Worm (Caenorhabditis elegans) whole organism, late embryonic: ENCODE data around the gene Y47A7.2.

Experiments
- C08G9.2 ChIP-seq: sonication (generic microtip); optimal IDR thresholded peaks from 2 replicates; lab custom pipeline; 2016; ENCODE audit warnings: mild to moderate bottlenecking, missing genetic modification characterization, moderate library complexity, missing compliant biosample characterization
- C38D4.7 ChIP-seq: fragments of 200-800 bp; sonication (Bioruptor generic); optimal IDR thresholded peaks from 2 replicates; lab custom pipeline; 2018; ENCODE audit warnings: mild to moderate bottlenecking, missing genetic modification characterization, moderate library complexity, missing compliant biosample characterization
- F13H6.1 ChIP-seq: sonication (generic microtip); optimal IDR thresholded peaks from 2 replicates; lab custom pipeline; 2016; ENCODE audit warnings: missing genetic modification characterization, missing compliant biosample characterization
- K09A11.1 ChIP-seq: sonication (generic microtip); optimal IDR thresholded peaks from 2 replicates; lab custom pipeline; 2017; ENCODE audit warnings: antibody characterized with exemption, mild to moderate bottlenecking, missing genetic modification characterization, missing compliant biosample characterization; ENCODE audit not compliant: insufficient read depth
- T23F11.4 ChIP-seq: fragments of 200-800 bp; sonication (Bioruptor generic); optimal IDR thresholded peaks from 2 replicates; lab custom pipeline; 2018; ENCODE audit warnings: mild to moderate bottlenecking, missing genetic modification characterization, missing compliant biosample characterization
- ahr-1 ChIP-seq: sonication (generic microtip); optimal IDR thresholded peaks from 2 replicates; lab custom pipeline; 2016; ENCODE audit warnings: missing genetic modification characterization, missing compliant biosample characterization
- ceh-14 ChIP-seq: sonication (generic microtip); optimal IDR thresholded peaks from 2 replicates; lab custom pipeline; 2016; ENCODE audit warnings: missing genotype, missing genetic modification characterization, missing compliant biosample characterization
- ceh-2 ChIP-seq: sonication (generic microtip); optimal IDR thresholded peaks from 2 replicates; lab custom pipeline; 2016; ENCODE audit warnings: missing genotype, missing genetic modification characterization, missing compliant biosample characterization
- ceh-22 ChIP-seq: sonication (generic microtip); optimal IDR thresholded peaks from 2 replicates; lab custom pipeline; 2017; ENCODE audit warnings: missing biosample characterization, missing genetic modification characterization
- ceh-24 ChIP-seq: sonication (generic microtip); optimal IDR thresholded peaks from 2 replicates; lab custom pipeline; 2016; ENCODE audit warnings: mild to moderate bottlenecking, missing genetic modification characterization, missing compliant biosample characterization
- ceh-34 ChIP-seq: sonication (generic microtip); optimal IDR thresholded peaks from 2 replicates; lab custom pipeline; 2016; ENCODE audit warnings: mild to moderate bottlenecking, missing genetic modification characterization, missing compliant biosample characterization
- ceh-6 ChIP-seq: fragments of 200-800 bp; sonication (Bioruptor generic); optimal IDR thresholded peaks from 2 replicates; lab custom pipeline; 2018; ENCODE audit warnings: mild to moderate bottlenecking, missing genetic modification characterization, missing compliant biosample characterization
- dmd-4 ChIP-seq: sonication (generic microtip); optimal IDR thresholded peaks from 2 replicates; lab custom pipeline; 2016; ENCODE audit warnings: borderline replicate concordance, missing genetic modification characterization, missing compliant biosample characterization
- elt-2 ChIP-seq: sonication (generic microtip); optimal IDR thresholded peaks from 2 replicates; lab custom pipeline; 2016; ENCODE audit warnings: missing genetic modification reagents, missing genetic modification characterization, missing compliant biosample characterization
- elt-4 ChIP-seq: sonication (generic microtip); optimal IDR thresholded peaks from 2 replicates; lab custom pipeline; 2016; ENCODE audit warnings: missing genetic modification characterization, missing compliant biosample characterization
- ets-4 ChIP-seq: sonication (generic microtip); optimal IDR thresholded peaks from 2 replicates; lab custom pipeline; 2016; ENCODE audit warnings: missing genetic modification characterization, missing compliant biosample characterization
- fkh-10 ChIP-seq: fragments of 150-350 bp; optimal IDR thresholded peaks from 2 replicates; lab custom pipeline; 2014; ENCODE audit warnings: missing biosample characterization, missing genetic modification reagents, missing genetic modification characterization
- hlh-13 ChIP-seq: fragments of 200-800 bp; sonication (Bioruptor generic); optimal IDR thresholded peaks from 2 replicates; lab custom pipeline; 2018; ENCODE audit warnings: mild to moderate bottlenecking, missing genetic modification characterization, missing compliant biosample characterization
- hlh-15 ChIP-seq: sonication (generic microtip); optimal IDR thresholded peaks from 2 replicates; lab custom pipeline; 2016; ENCODE audit warnings: missing genetic modification characterization, missing compliant biosample characterization
- hlh-30 ChIP-seq: sonication (generic microtip); optimal IDR thresholded peaks from 2 replicates; lab custom pipeline; 2017; ENCODE audit warnings: antibody characterized with exemption, missing genetic modification characterization, missing compliant biosample characterization; ENCODE audit not compliant: insufficient read depth
- hlh-6 ChIP-seq: sonication (generic microtip); optimal IDR thresholded peaks from 2 replicates; lab custom pipeline; 2016; ENCODE audit warnings: missing genotype, missing genetic modification characterization, missing compliant biosample characterization
- hlh-8 ChIP-seq: sonication (generic microtip); optimal IDR thresholded peaks from 2 replicates; lab custom pipeline; 2016; ENCODE audit warnings: missing genotype, missing genetic modification characterization, missing compliant biosample characterization
- lim-6 ChIP-seq: sonication (generic microtip); optimal IDR thresholded peaks from 2 replicates; lab custom pipeline; 2016; ENCODE audit warnings: missing genetic modification characterization, missing compliant biosample characterization
- lin-11 ChIP-seq: fragments of 200-800 bp; sonication (Bioruptor generic); optimal IDR thresholded peaks from 2 replicates; lab custom pipeline; 2018; ENCODE audit warnings: mild to moderate bottlenecking, missing genetic modification characterization, missing compliant biosample characterization
- madf-2 ChIP-seq: sonication (generic microtip); optimal IDR thresholded peaks from 2 replicates; lab custom pipeline; 2017; ENCODE audit warnings: missing genetic modification characterization, missing compliant biosample characterization
- nhr-11 ChIP-seq: fragments of 150-350 bp; optimal IDR thresholded peaks from 2 replicates; lab custom pipeline; 2014; ENCODE audit warnings: missing biosample characterization, missing genetic modification characterization
- pax-1 ChIP-seq: fragments of 150-350 bp; optimal IDR thresholded peaks from 2 replicates; lab custom pipeline; 2014; ENCODE audit warnings: missing biosample characterization, missing genetic modification characterization
- pha-2 ChIP-seq: sonication (generic microtip); optimal IDR thresholded peaks from 2 replicates; lab custom pipeline; 2017; ENCODE audit warnings: mild to moderate bottlenecking, missing genetic modification characterization, missing compliant biosample characterization
- pha-4 ChIP-seq: fragments of 150-350 bp; optimal IDR thresholded peaks from 2 replicates; lab custom pipeline; 2018; ENCODE audit warnings: missing biosample characterization, missing genetic modification reagents, missing genetic modification characterization
- pros-1 ChIP-seq: fragments of 150-350 bp; optimal IDR thresholded peaks from 2 replicates; lab custom pipeline; 2014; ENCODE audit warnings: missing biosample characterization, missing genetic modification reagents, missing genetic modification characterization
- sdc-2 ChIP-seq: sonication (generic microtip); optimal IDR thresholded peaks from 2 replicates; lab custom pipeline; 2016; ENCODE audit warnings: missing genotype, missing genetic modification characterization, missing compliant biosample characterization
- sox-2 ChIP-seq: fragments of 200-800 bp; sonication (Bioruptor generic); IDR thresholded peaks from 2 replicates; pipeline ENCODE4 v1.3.6; 2022; ENCODE audit warnings: missing genetic modification reagents, missing genetic modification characterization, missing compliant biosample characterization
- sox-4 ChIP-seq: sonication (generic microtip); optimal IDR thresholded peaks from 2 replicates; lab custom pipeline; 2017; ENCODE audit warnings: mild to moderate bottlenecking, missing genetic modification characterization, inconsistent platforms, missing compliant biosample characterization
- syd-9 ChIP-seq: sonication (generic microtip); optimal IDR thresholded peaks from 2 replicates; lab custom pipeline; 2016; ENCODE audit warnings: mild to moderate bottlenecking, missing genetic modification characterization, moderate library complexity, missing compliant biosample characterization
- tbx-2 ChIP-seq: sonication (generic microtip); optimal IDR thresholded peaks from 2 replicates; lab custom pipeline; 2016; ENCODE audit warnings: missing genetic modification characterization, missing compliant biosample characterization
- ttx-3 ChIP-seq: sonication (generic microtip); optimal IDR thresholded peaks from 2 replicates; lab custom pipeline; 2016; ENCODE audit warnings: missing genetic modification reagents, missing genetic modification characterization, missing compliant biosample characterization
- unc-86 ChIP-seq: sonication (generic microtip); optimal IDR thresholded peaks from 2 replicates; lab custom pipeline; 2016; ENCODE audit warnings: missing genetic modification characterization, missing compliant biosample characterization

The Y47A7.2 gene

ce11 chrV:5178051-5178450 is 20.1 kb downstream of the Y47A7.2 start:
- TF ChIP-seq elt-2 (tag; lab: Kevin White, UChicago), result peak; percentile 60
- TF ChIP-seq ceh-22 (tag; lab: Kevin White, UChicago), result no peak

ce11 chrV:5177209-5177608 is 20.9 kb downstream of the Y47A7.2 start, which contains the start of gene ugt-51:
Gene ugt-51 (minus strand): TSS chrV:5177309.
- no peak for TF ChIP-seq madf-2
- TF ChIP-seq ceh-14 (tag; lab: Kevin White, UChicago), result no peak
- no peak for TF ChIP-seq F13H6.1 (tag; lab: Kevin White, UChicago)
- TF ChIP-seq ttx-3 (tag; lab: Kevin White, UChicago), result no peak
- no peak for TF ChIP-seq pha-4 (tag; lab: Kevin White, UChicago)
- no peak for TF ChIP-seq ceh-34 (tag; lab: Kevin White, UChicago)
- no peak for TF ChIP-seq ceh-6 (GFP tag; lab: Kevin White, UChicago)
- no peak for TF ChIP-seq hlh-15 (tag; lab: Kevin White, UChicago)
- no peak for TF ChIP-seq sox-4 (tag; lab: Kevin White, UChicago)
- TF ChIP-seq tbx-2 (tag; lab: Kevin White, UChicago), result no peak
- TF ChIP-seq nhr-11 (tag; lab: Kevin White, UChicago), result no peak
- no peak for TF ChIP-seq lim-6 (tag; lab: Kevin White, UChicago)
- no peak for TF ChIP-seq sox-2 (GFP tag; lab: Robert Waterston, UW)
- TF ChIP-seq hlh-6 (tag; lab: Kevin White, UChicago), result no peak
- TF ChIP-seq ceh-24 (tag; lab: Kevin White, UChicago), result no peak

- TF ChIP-seq pha-2 (tag; lab: Kevin White, UChicago), result no peak
- no peak for TF ChIP-seq fkh-10 (GFP tag; lab: Kevin White, UChicago)
- TF ChIP-seq T23F11.4 (GFP tag; lab: Kevin White, UChicago), result no peak
- no peak for TF ChIP-seq C38D4.7 (GFP tag; lab: Kevin White, UChicago)
- TF ChIP-seq ceh-2 (tag; lab: Kevin White, UChicago), result no peak
- no peak for TF ChIP-seq hlh-6 (tag; lab: Kevin White, UChicago)
- TF ChIP-seq F13H6.1 (tag; lab: Kevin White, UChicago), result no peak
- TF ChIP-seq lin-11 (tag; lab: Kevin White, UChicago), result no peak
- TF ChIP-seq ceh-6 (GFP tag; lab: Kevin White, UChicago), result no peak
- no peak for TF ChIP-seq K09A11.1 (tag; lab: Kevin White, UChicago)
- no peak for TF ChIP-seq sdc-2
- TF ChIP-seq dmd-4 (tag; lab: Kevin White, UChicago), result no peak
- no peak for TF ChIP-seq unc-86 (tag; lab: Kevin White, UChicago)
- no peak for TF ChIP-seq syd-9
- no peak for TF ChIP-seq ceh-22 (tag; lab: Kevin White, UChicago)
- TF ChIP-seq hlh-8 (tag; lab: Kevin White, UChicago), result no peak
- TF ChIP-seq pax-1 (tag; lab: Kevin White, UChicago), result no peak
- TF ChIP-seq C08G9.2 (tag; lab: Kevin White, UChicago), result no peak
Measured at ce11 chrV:5172833-5173232, 25.3 kb downstream of the Y47A7.2 start, which contains the start of gene srt-65. Gene srt-65 (minus strand): TSS chrV:5172933.

- TF ChIP-seq ets-4 (no peak), hlh-30 (tag; lab: Kevin White, UChicago) (no peak)
Measured at ce11 chrV:5169586-5169985, 28.6 kb downstream of the Y47A7.2 start, which contains the start of gene srt-64. Gene srt-64 (minus strand): TSS chrV:5169686.

- no peak for TF ChIP-seq hlh-6 (tag; lab: Kevin White, UChicago)
- TF ChIP-seq ahr-1, result no peak
- no peak for TF ChIP-seq hlh-13
- no peak for TF ChIP-seq elt-4 (tag; lab: Kevin White, UChicago)
- no peak for TF ChIP-seq pros-1 (tag; lab: Kevin White, UChicago)
- TF ChIP-seq lim-6 (tag; lab: Kevin White, UChicago), result no peak
Measured at ce11 chrV:5165426-5165825, 32.7 kb downstream of the Y47A7.2 start, which contains the start of gene srw-140. Gene srw-140 (plus strand): TSS chrV:5165726.
